Worm (Caenorhabditis elegans): Measurements from ENCODE around the gene cat-2.
A peak's percentile ranks its signal among the peaks of the same experiment; 100 is the strongest.

cat-2 gene

ce11 chrII:285627-286550, 28.3 kb downstream of the cat-2 start, which contains the start of gene B0432.10 (continued):
- TF ChIP-seq B0261.1 (tag; optimal IDR thresholded peaks at IDR 0.05) (no peak), F55B11.4 (tag; optimal IDR thresholded peaks at IDR 0.05; ENCODE audit: borderline replicate concordance, insufficient read depth) (no peak), hlh-12 (tag; optimal IDR thresholded peaks at IDR 0.05) (no peak), Y56A3A.18 (GFP tag; IDR thresholded peaks at IDR 0.05) (no peak), nhr-120 (GFP tag; IDR thresholded peaks at IDR 0.05) (no peak), ztf-22 (GFP tag; optimal IDR thresholded peaks at IDR 0.05) (no peak), snpc-4 (GFP tag; optimal IDR thresholded peaks at IDR 0.05) (no peak), snpc-4 (tag; optimal IDR thresholded peaks at IDR 0.05) (peak in 3 of 4 experiments; percentile 24 to 52 (median 41)), mes-4 (tag; optimal IDR thresholded peaks at IDR 0.05) (no peak), F49E8.2 (tag; optimal IDR thresholded peaks at IDR 0.05; ENCODE audit: insufficient read depth) (no peak), akir-1 (GFP tag; optimal IDR thresholded peaks at IDR 0.05) (no peak), attf-5 (GFP tag; optimal IDR thresholded peaks at IDR 0.05) (peak; percentile 52), nhr-90 (tag; optimal IDR thresholded peaks at IDR 0.05) (no peak), snpc-1.1 (tag; optimal IDR thresholded peaks at IDR 0.05; ENCODE audit: insufficient read depth) (no peak), pbrm-1 (GFP tag; IDR thresholded peaks at IDR 0.05) (peak; percentile 46; the same call in 1 of the 2 replicates), T26A5.8 (tag; optimal IDR thresholded peaks at IDR 0.05) (no peak), Y95B8A.8 (GFP tag; IDR thresholded peaks at IDR 0.05) (no peak), attf-3 (GFP tag; conservative IDR thresholded peaks at IDR 0.05) (0 out of 2 replicates have a peak, but pooled peaks have one; percentile 20), F57A8.1 (GFP tag; optimal IDR thresholded peaks at IDR 0.05) (no peak), cebp-2 (GFP tag; IDR thresholded peaks at IDR 0.05) (no peak), F33H1.4 (GFP tag; IDR thresholded peaks at IDR 0.05) (no peak), dox-1 (GFP tag; IDR thresholded peaks at IDR 0.05) (peak; percentile 59), nhr-80 (tag; optimal IDR thresholded peaks at IDR 0.05) (peak; percentile 6), him-1 (tag; optimal IDR thresholded peaks at IDR 0.05) (no peak), unc-130 (GFP tag; optimal IDR thresholded peaks at IDR 0.05) (no peak), chd-7 (tag; optimal IDR thresholded peaks at IDR 0.05) (no peak), ceh-91 (GFP tag; IDR thresholded peaks at IDR 0.05) (no peak), repo-1 (tag; optimal IDR thresholded peaks at IDR 0.05) (no peak), lin-35 (GFP tag; optimal IDR thresholded peaks at IDR 0.05) (peak in 1 of 3 experiments; percentile 96), athp-1 (tag; optimal IDR thresholded peaks at IDR 0.05) (no peak), ets-4 (GFP tag; optimal IDR thresholded peaks at IDR 0.05) (no peak), Y67H2A.10 (GFP tag; conservative IDR thresholded peaks at IDR 0.05) (no peak), cebp-1 (GFP tag; IDR thresholded peaks at IDR 0.05) (no peak), cebp-1 (tag; optimal IDR thresholded peaks at IDR 0.05) (peak; percentile 65), K12H6.12 (tag; optimal IDR thresholded peaks at IDR 0.05) (peak; percentile 44), hsf-1 (GFP tag; IDR thresholded peaks at IDR 0.05) (no peak), hlh-26 (GFP tag; conservative IDR thresholded peaks at IDR 0.05) (no peak), tlf-1 (GFP tag; optimal IDR thresholded peaks at IDR 0.05) (peak; percentile 7), B0336.3 (GFP tag; IDR thresholded peaks at IDR 0.05) (peak; percentile 56; the same call in 1 of the 2 replicates), B0035.1 (tag; optimal IDR thresholded peaks at IDR 0.05) (no peak), B0019.2 (GFP tag; conservative IDR thresholded peaks at IDR 0.05) (no peak), ceh-27 (GFP tag; optimal IDR thresholded peaks at IDR 0.05) (no peak), madf-6 (GFP tag; IDR thresholded peaks at IDR 0.05) (peak; percentile 41; the same call in 1 of the 2 replicates), nfyb-1 (GFP tag; IDR thresholded peaks at IDR 0.05) (peak; percentile 69; the same call in 1 of the 2 replicates), F23B12.7 (tag; optimal IDR thresholded peaks at IDR 0.05; ENCODE audit: insufficient read depth) (peak; percentile 75), D2030.7 (GFP tag; IDR thresholded peaks at IDR 0.05) (0 out of 2 replicates have a peak, but pooled peaks have one; percentile 48)
